Fruit fly (Drosophila melanogaster) whole organism, prepupa: ENCODE measurements around the gene sud1.
A peak's percentile ranks its signal among the peaks of the same experiment; 100 is the strongest.

Experiments used
- Blimp-1 ChIP-seq: fragments of 200-800 bp; sonication (Bioruptor generic); optimal IDR thresholded peaks from 3 replicates; lab custom pipeline; 2017; ENCODE audit warnings: missing biosample characterization, missing genetic modification characterization, mild to moderate bottlenecking, moderate library complexity, missing genetic modification reagents
- CG10669 ChIP-seq: fragments of 200-800 bp; sonication (Bioruptor generic); optimal IDR thresholded peaks from 3 replicates; lab custom pipeline; 2018; ENCODE audit warnings: missing biosample characterization, mild to moderate bottlenecking, missing genetic modification characterization, moderate library complexity
- CG11294 ChIP-seq: fragments of 200-800 bp; sonication (Bioruptor generic); IDR thresholded peaks from 2 replicates; pipeline ENCODE4 v1.3.6; 2022; ENCODE audit warnings: missing biosample characterization, missing genetic modification characterization
- CG11762 ChIP-seq: fragments of 200-800 bp; sonication (Bioruptor generic); optimal IDR thresholded peaks from 3 replicates; lab custom pipeline; 2016; ENCODE audit warnings: missing biosample characterization, missing genetic modification characterization; ENCODE audit not compliant: insufficient read depth
- CG15336 ChIP-seq: fragments of 200-800 bp; sonication (Bioruptor generic); IDR thresholded peaks from 2 replicates; pipeline ENCODE4 v1.3.6; 2022; ENCODE audit warnings: missing biosample characterization, missing genetic modification characterization
- CG1621 ChIP-seq: fragments of 200-800 bp; sonication (Bioruptor generic); optimal IDR thresholded peaks from 3 replicates; lab custom pipeline; 2018; ENCODE audit warnings: missing biosample characterization, mild to moderate bottlenecking, missing genetic modification characterization
- CG16779 ChIP-seq: fragments of 200-800 bp; sonication (Bioruptor generic); optimal IDR thresholded peaks from 3 replicates; lab custom pipeline; 2017; ENCODE audit warnings: missing biosample characterization, mild to moderate bottlenecking, missing genetic modification characterization
- CG3032 ChIP-seq: fragments of 200-800 bp; optimal IDR thresholded peaks from 2 replicates; lab custom pipeline; 2019; ENCODE audit warnings: missing biosample characterization, mild to moderate bottlenecking, missing genetic modification characterization, moderate library complexity
- CG31627 ChIP-seq: fragments of 200-800 bp; sonication (Bioruptor generic); optimal IDR thresholded peaks from 3 replicates; lab custom pipeline; 2016; ENCODE audit warnings: missing biosample characterization, missing genetic modification characterization
- CG32006 ChIP-seq: fragments of 200-800 bp; sonication (Bioruptor generic); optimal IDR thresholded peaks from 3 replicates; lab custom pipeline; 2017; ENCODE audit warnings: missing biosample characterization, mild to moderate bottlenecking, missing genetic modification characterization
- CG34406 ChIP-seq: fragments of 200-800 bp; sonication (Bioruptor generic); optimal IDR thresholded peaks from 3 replicates; lab custom pipeline; 2016; ENCODE audit warnings: missing biosample characterization, missing genetic modification characterization
- CG4318 ChIP-seq: fragments of 200-800 bp; sonication (Bioruptor generic); optimal IDR thresholded peaks from 3 replicates; lab custom pipeline; 2017; ENCODE audit warnings: missing biosample characterization, mild to moderate bottlenecking, missing genetic modification characterization
- CG6163 ChIP-seq: fragments of 200-800 bp; sonication (Bioruptor generic); IDR thresholded peaks from 3 replicates; pipeline ENCODE4 v1.3.6; 2022; ENCODE audit warnings: missing biosample characterization, missing genetic modification characterization
- CG6276 ChIP-seq: fragments of 200-800 bp; sonication (Bioruptor generic); optimal IDR thresholded peaks from 2 replicates; lab custom pipeline; 2017; ENCODE audit warnings: missing biosample characterization, mild to moderate bottlenecking, missing genetic modification characterization
- CG6792 ChIP-seq: fragments of 200-800 bp; sonication (Bioruptor generic); optimal IDR thresholded peaks from 3 replicates; lab custom pipeline; 2016; ENCODE audit warnings: missing biosample characterization, missing genetic modification characterization
- CG6808 ChIP-seq: fragments of 200-800 bp; sonication (Bioruptor generic); optimal IDR thresholded peaks from 3 replicates; lab custom pipeline; 2017; ENCODE audit warnings: missing biosample characterization, missing genetic modification characterization, mild to moderate bottlenecking, moderate library complexity, missing genetic modification reagents
- CG6854 ChIP-seq: fragments of 200-800 bp; sonication (Bioruptor generic); optimal IDR thresholded peaks from 2 replicates; lab custom pipeline; 2017; ENCODE audit warnings: missing biosample characterization, mild to moderate bottlenecking, missing genetic modification characterization
- CG8119 ChIP-seq: fragments of 200-800 bp; sonication (Bioruptor generic); IDR thresholded peaks from 3 replicates; pipeline ENCODE4 v1.3.6; 2022; ENCODE audit warnings: missing biosample characterization, missing genetic modification characterization
- CG8319 ChIP-seq: fragments of 200-800 bp; sonication (Bioruptor generic); optimal IDR thresholded peaks from 3 replicates; lab custom pipeline; 2016; ENCODE audit warnings: missing biosample characterization, missing genetic modification characterization
- CG9139 ChIP-seq: fragments of 200-800 bp; sonication (Bioruptor generic); optimal IDR thresholded peaks from 3 replicates; lab custom pipeline; 2017; ENCODE audit warnings: missing biosample characterization, mild to moderate bottlenecking, missing genetic modification characterization
- Eip78C ChIP-seq: fragments of 200-800 bp; sonication (Bioruptor generic); peaks from one replicate; lab custom pipeline; 2016; ENCODE audit warnings: missing biosample characterization, missing genetic modification characterization
- Ets96B ChIP-seq: fragments of 200-800 bp; optimal IDR thresholded peaks from 2 replicates; lab custom pipeline; 2019; ENCODE audit warnings: missing biosample characterization, mild to moderate bottlenecking, missing genetic modification characterization, moderate library complexity
- Hr38 ChIP-seq: sonication (Bioruptor generic); optimal IDR thresholded peaks from 2 replicates; lab custom pipeline; 2016; ENCODE audit warnings: missing biosample characterization, missing genetic modification characterization
- Met ChIP-seq: fragments of 200-800 bp; sonication (Bioruptor generic); optimal IDR thresholded peaks from 3 replicates; lab custom pipeline; 2016; ENCODE audit warnings: missing biosample characterization, missing genetic modification characterization
- OdsH ChIP-seq: fragments of 200-800 bp; sonication (Bioruptor generic); optimal IDR thresholded peaks from 3 replicates; lab custom pipeline; 2016; ENCODE audit warnings: missing biosample characterization, missing genetic modification characterization
- Smox ChIP-seq: fragments of 200-800 bp; sonication (Bioruptor generic); optimal IDR thresholded peaks from 3 replicates; lab custom pipeline; 2016; ENCODE audit warnings: missing biosample characterization, missing genetic modification characterization
- Sox102F ChIP-seq: fragments of 200-800 bp; sonication (Bioruptor generic); optimal IDR thresholded peaks from 2 replicates; lab custom pipeline; 2016; ENCODE audit warnings: missing biosample characterization, mild to moderate bottlenecking, missing genetic modification characterization
- Sox14 ChIP-seq: fragments of 200-800 bp; sonication (Bioruptor generic); optimal IDR thresholded peaks from 3 replicates; lab custom pipeline; 2016; ENCODE audit warnings: missing biosample characterization, missing genetic modification characterization
- Sox15 ChIP-seq: fragments of 200-800 bp; sonication (Bioruptor generic); optimal IDR thresholded peaks from 3 replicates; lab custom pipeline; 2016; ENCODE audit warnings: missing biosample characterization, missing genetic modification characterization
- dac ChIP-seq: fragments of 200-800 bp; sonication (Bioruptor generic); optimal IDR thresholded peaks from 2 replicates; lab custom pipeline; 2017; ENCODE audit warnings: missing biosample characterization, mild to moderate bottlenecking, missing genetic modification characterization
- dsx ChIP-seq: fragments of 200-800 bp; optimal IDR thresholded peaks from 3 replicates; lab custom pipeline; 2019; ENCODE audit warnings: missing biosample characterization, mild to moderate bottlenecking, missing genetic modification characterization, moderate library complexity; ENCODE audit not compliant: poor library complexity, severe bottlenecking
- eg ChIP-seq: fragments of 200-800 bp; sonication (Bioruptor generic); IDR thresholded peaks from 3 replicates; pipeline ENCODE4 v1.3.6; 2022; ENCODE audit warnings: missing biosample characterization, missing genetic modification characterization
- esn ChIP-seq: fragments of 200-800 bp; sonication (Bioruptor generic); optimal IDR thresholded peaks from 2 replicates; lab custom pipeline; 2016; ENCODE audit warnings: missing biosample characterization, mild to moderate bottlenecking, missing genetic modification characterization, moderate library complexity
- fd59A ChIP-seq: fragments of 200-800 bp; sonication (Bioruptor generic); optimal IDR thresholded peaks from 2 replicates; lab custom pipeline; 2017; ENCODE audit warnings: missing biosample characterization, mild to moderate bottlenecking, missing genetic modification characterization, missing genetic modification reagents
- fkh ChIP-seq: fragments of 200-800 bp; sonication (Bioruptor generic); optimal IDR thresholded peaks from 3 replicates; lab custom pipeline; 2017; ENCODE audit warnings: missing biosample characterization, mild to moderate bottlenecking, missing genetic modification characterization, moderate library complexity
- net ChIP-seq: fragments of 200-800 bp; sonication (Bioruptor generic); optimal IDR thresholded peaks from 3 replicates; lab custom pipeline; 2016; ENCODE audit warnings: missing biosample characterization, missing genetic modification characterization
- salr ChIP-seq, 2 experiments: fragments of 200-800 bp; sonication (Bioruptor generic); optimal IDR thresholded peaks; 3 replicates each; lab custom pipeline; 2016 to 2018; ENCODE audit warnings: missing biosample characterization in 2 of 2, missing genetic modification characterization in 2 of 2, mild to moderate bottlenecking in 1 of 2
- spab ChIP-seq: fragments of 200-800 bp; sonication (Bioruptor generic); optimal IDR thresholded peaks from 2 replicates; lab custom pipeline; 2017; ENCODE audit warnings: missing biosample characterization, mild to moderate bottlenecking, missing genetic modification characterization, missing genetic modification reagents
- ss ChIP-seq, 2 experiments: fragments of 200-800 bp; sonication (Bioruptor generic); optimal IDR thresholded peaks; 2 replicates in 1 of 2; 3 replicates in 1 of 2; lab custom pipeline; 2017 to 2018; ENCODE audit warnings: mild to moderate bottlenecking in 2 of 2, missing biosample characterization in 2 of 2, missing genetic modification characterization in 2 of 2, moderate library complexity in 1 of 2
- svp ChIP-seq: fragments of 200-800 bp; sonication (Bioruptor generic); peaks from one replicate; lab custom pipeline; 2016; ENCODE audit warnings: missing biosample characterization, missing genetic modification characterization
- topi ChIP-seq: fragments of 200-800 bp; sonication (Bioruptor generic); optimal IDR thresholded peaks from 3 replicates; lab custom pipeline; 2016; ENCODE audit warnings: missing biosample characterization, missing genetic modification characterization

Gene sud1

dm6 chr3R:24875939-24876842 is 41.5 kb downstream of the sud1 start, which contains the start of gene CG3744 (continued):
- TF ChIP-seq CG10669 (GFP tag; lab: Kevin White, UChicago) (no peak), dac (GFP tag; lab: Kevin White, UChicago) (peak; percentile 79), Ets96B (tag; lab: Kevin White, UChicago) (peak; percentile 73), Hr38 (GFP tag; lab: Kevin White, UChicago) (no peak), Eip78C (peak; percentile 86), CG34406 (peak; percentile 60), CG6808 (GFP tag; lab: Kevin White, UChicago) (peak; percentile 47), fd59A (GFP tag; lab: Kevin White, UChicago) (peak; percentile 31), Sox15 (GFP tag; lab: Kevin White, UChicago) (peak; percentile 58), OdsH (GFP tag; lab: Kevin White, UChicago) (peak; percentile 82), svp (GFP tag; lab: Kevin White, UChicago) (peak; percentile 75), CG32006 (GFP tag; lab: Kevin White, UChicago) (peak; percentile 85), topi (GFP tag; lab: Kevin White, UChicago) (peak; percentile 64), Smox (no peak), CG11294 (peak; percentile 85), fkh (no peak), CG4318 (no peak), CG9139 (GFP tag; lab: Kevin White, UChicago) (peak; percentile 17), CG6792 (GFP tag; lab: Kevin White, UChicago) (peak; percentile 62), CG15336 (peak; percentile 73), CG8119 (GFP tag; lab: Robert Waterston, UW) (peak; percentile 76), net (peak; percentile 72), CG3032 (tag; lab: Kevin White, UChicago) (peak; percentile 84), CG1621 (tag; lab: Kevin White, UChicago) (no peak), Met (GFP tag; lab: Kevin White, UChicago) (no peak), CG31627 (peak; percentile 77), salr (GFP tag; optimal IDR thresholded peaks at IDR 0.05; lab: Kevin White, UChicago) (peak in 1 of 2 experiments; percentile 70), ss (GFP tag; optimal IDR thresholded peaks at IDR 0.05; lab: Kevin White, UChicago) (peak in 1 of 2 experiments; percentile 70), spab (GFP tag; lab: Kevin White, UChicago) (peak; percentile 29), Sox102F (GFP tag; lab: Kevin White, UChicago) (peak; percentile 35), CG11762 (GFP tag; lab: Kevin White, UChicago) (peak; percentile 38), CG16779 (peak; percentile 5), dsx (GFP tag; lab: Kevin White, UChicago) (peak; percentile 71), CG6276 (GFP tag; lab: Kevin White, UChicago) (no peak), Sox14 (GFP tag; lab: Kevin White, UChicago) (peak; percentile 62), esn (GFP tag; lab: Kevin White, UChicago) (peak; percentile 77), Blimp-1 (GFP tag; lab: Kevin White, UChicago) (peak; percentile 99)

- TF ChIP-seq CG3032 (tag; lab: Kevin White, UChicago) (peak; percentile 14), CG1621 (tag; lab: Kevin White, UChicago) (peak; percentile 57), ss (GFP tag; optimal IDR thresholded peaks at IDR 0.05; lab: Kevin White, UChicago) (peak; percentile 36 to 73), CG8319 (GFP tag; lab: Kevin White, UChicago) (no peak), eg (GFP tag; lab: Robert Waterston, UW) (peak; percentile 41; the same call in 1 of the 3 replicates), CG6163 (peak; percentile 9; the same call in 1 of the 3 replicates), Sox14 (GFP tag; lab: Kevin White, UChicago) (peak; percentile 29), spab (GFP tag; lab: Kevin White, UChicago) (no peak), CG6854 (peak; percentile 32), Eip78C (peak; percentile 67)
Measured at dm6 chr3R:24870389-24871048, 47.1 kb downstream of the sud1 start, which contains the start of gene CycB3. Gene CycB3 (minus strand): TSS chr3R:24870816.
